Worm (Caenorhabditis elegans) whole organism, mixed stage, embryonic: ENCODE measurements around the gene sri-43.

Source experiments
- ces-1 ChIP-seq: fragments of 150-350 bp; optimal IDR thresholded peaks from 2 replicates; lab custom pipeline; 2014; ENCODE audit warnings: missing biosample characterization, missing genetic modification reagents, missing genetic modification characterization
- elt-3 ChIP-seq: fragments of 150-350 bp; optimal IDR thresholded peaks from 2 replicates; lab custom pipeline; 2014; ENCODE audit warnings: missing biosample characterization, missing genetic modification characterization
- flh-1 ChIP-seq: fragments of 200-800 bp; sonication (Bioruptor generic); optimal IDR thresholded peaks from 2 replicates; lab custom pipeline; 2018; ENCODE audit warnings: mild to moderate bottlenecking, missing genetic modification characterization, moderate library complexity, missing compliant biosample characterization
- lsy-2 ChIP-seq: fragments of 150-350 bp; optimal IDR thresholded peaks from 2 replicates; lab custom pipeline; 2014; ENCODE audit warnings: missing biosample characterization, missing genetic modification characterization
- mab-5 ChIP-seq: fragments of 150-350 bp; optimal IDR thresholded peaks from 2 replicates; lab custom pipeline; 2014; ENCODE audit warnings: missing biosample characterization, missing genetic modification characterization
- mep-1 ChIP-seq: fragments of 150-350 bp; optimal IDR thresholded peaks from 2 replicates; lab custom pipeline; 2017; ENCODE audit warnings: missing biosample characterization, missing genetic modification reagents, missing genetic modification characterization, inconsistent platforms
- nhr-12 ChIP-seq: fragments of 150-350 bp; optimal IDR thresholded peaks from 2 replicates; lab custom pipeline; 2014; ENCODE audit warnings: missing biosample characterization, missing genetic modification characterization
- nhr-76 ChIP-seq: sonication (generic microtip); optimal IDR thresholded peaks from 2 replicates; lab custom pipeline; 2017; ENCODE audit warnings: missing biosample characterization, missing genetic modification characterization
- snpc-4 ChIP-seq: fragments of 150-350 bp; optimal IDR thresholded peaks from 2 replicates; lab custom pipeline; 2014; ENCODE audit warnings: missing biosample characterization, missing genetic modification characterization
- ztf-11 ChIP-seq: fragments of 150-350 bp; optimal IDR thresholded peaks from 2 replicates; lab custom pipeline; 2014; ENCODE audit warnings: missing biosample characterization, missing genetic modification characterization

DNA sequence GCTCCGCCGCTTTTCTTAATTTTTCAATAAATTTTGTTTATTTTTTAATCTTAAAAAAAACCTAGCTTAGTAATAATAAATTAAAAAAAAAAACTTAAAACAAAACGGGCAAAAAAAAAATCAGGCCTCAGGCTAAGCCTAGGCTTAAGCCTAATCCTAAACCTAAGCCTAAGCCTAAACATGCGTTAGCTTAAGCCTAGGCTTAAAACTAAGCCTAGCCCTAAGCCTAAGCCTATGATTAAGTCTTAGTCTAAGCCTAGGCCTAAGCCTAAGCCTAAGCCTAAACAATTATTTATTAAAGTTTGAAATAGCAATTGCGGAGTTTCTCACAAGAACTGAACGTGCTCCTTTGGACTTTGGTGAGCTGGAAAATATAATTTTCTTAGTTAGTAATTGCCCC, 9.2 kb downstream of the sri-43 start:
- TF ChIP-seq nhr-12 (tag; lab: Kevin White, UChicago) (no peak), ztf-11 (tag; lab: Kevin White, UChicago) (no peak), mab-5 (tag; lab: Kevin White, UChicago) (no peak), nhr-76 (tag; lab: Kevin White, UChicago) (no peak), snpc-4 (tag; lab: Kevin White, UChicago) (no peak), flh-1 (GFP tag; lab: Kevin White, UChicago) (no peak), mep-1 (tag; lab: Kevin White, UChicago) (no peak), elt-3 (tag; lab: Kevin White, UChicago) (no peak), ces-1 (GFP tag; lab: Kevin White, UChicago) (no peak), lsy-2 (tag; lab: Kevin White, UChicago) (no peak)
